Fruit fly (Drosophila melanogaster) whole organism, embryonic: ENCODE results near the gene CG45045.
A peak's percentile ranks its signal among the peaks of the same experiment; 100 is the strongest.

ENCODE experiments used
- Bdp1 ChIP-seq: fragments of 200-800 bp; sonication (Bioruptor generic); optimal IDR thresholded peaks from 3 replicates; lab custom pipeline; 2016; ENCODE audit warnings: missing biosample characterization, missing genetic modification characterization
- CG10543 ChIP-seq: fragments of 200-800 bp; sonication (Bioruptor generic); optimal IDR thresholded peaks from 3 replicates; lab custom pipeline; 2017; ENCODE audit warnings: missing biosample characterization, mild to moderate bottlenecking, missing genetic modification characterization, moderate library complexity
- CG11093 ChIP-seq: fragments of 200-800 bp; sonication (Bioruptor generic); IDR thresholded peaks from 3 replicates; pipeline ENCODE4 v1.3.6; 2022; ENCODE audit warnings: missing biosample characterization, missing genetic modification characterization
- CG11696 ChIP-seq: fragments of 200-800 bp; sonication (Bioruptor generic); IDR thresholded peaks from 2 replicates; pipeline ENCODE4 v1.3.6; 2022; ENCODE audit warnings: missing biosample characterization, missing genetic modification characterization
- CG12071 ChIP-seq: fragments of 200-800 bp; sonication (Bioruptor generic); optimal IDR thresholded peaks from 3 replicates; lab custom pipeline; 2018; ENCODE audit warnings: missing biosample characterization, mild to moderate bottlenecking, missing genetic modification characterization
- CG13123 ChIP-seq: fragments of 200-800 bp; sonication (Bioruptor generic); optimal IDR thresholded peaks from 2 replicates; lab custom pipeline; 2016; ENCODE audit warnings: missing biosample characterization, missing genetic modification characterization
- CG13296 ChIP-seq: fragments of 200-800 bp; sonication (Bioruptor generic); optimal IDR thresholded peaks from 3 replicates; lab custom pipeline; 2018; ENCODE audit warnings: missing biosample characterization, mild to moderate bottlenecking, missing genetic modification characterization
- CG16815 ChIP-seq: fragments of 200-800 bp; sonication (Bioruptor generic); optimal IDR thresholded peaks from 3 replicates; lab custom pipeline; 2017; ENCODE audit warnings: missing biosample characterization, mild to moderate bottlenecking, missing genetic modification characterization
- CG17612 ChIP-seq: fragments of 200-800 bp; sonication (Bioruptor generic); IDR thresholded peaks from 2 replicates; pipeline ENCODE4 v1.3.6; 2022; ENCODE audit warnings: missing biosample characterization, missing genetic modification characterization
- CG17802 ChIP-seq: fragments of 200-800 bp; sonication (Bioruptor generic); optimal IDR thresholded peaks from 2 replicates; lab custom pipeline; 2018; ENCODE audit warnings: missing biosample characterization, mild to moderate bottlenecking, missing genetic modification characterization, moderate library complexity
- CG18599 ChIP-seq: fragments of 200-800 bp; sonication (Bioruptor generic); optimal IDR thresholded peaks from 3 replicates; lab custom pipeline; 2017; ENCODE audit warnings: missing biosample characterization, missing genetic modification characterization, mild to moderate bottlenecking, moderate library complexity, missing genetic modification reagents
- CG2202 ChIP-seq: fragments of 200-800 bp; sonication (Bioruptor generic); optimal IDR thresholded peaks from 2 replicates; lab custom pipeline; 2018; ENCODE audit warnings: missing biosample characterization, mild to moderate bottlenecking, missing genetic modification characterization
- CG3163 ChIP-seq: fragments of 200-800 bp; sonication (Bioruptor generic); optimal IDR thresholded peaks from 3 replicates; lab custom pipeline; 2016; ENCODE audit warnings: missing biosample characterization, missing genetic modification characterization
- CG32767 ChIP-seq: fragments of 200-800 bp; sonication (Bioruptor generic); IDR thresholded peaks from 2 replicates; pipeline ENCODE4 v1.3.6; 2022; ENCODE audit warnings: missing biosample characterization, missing genetic modification characterization
- CG4328 ChIP-seq: fragments of 200-800 bp; sonication (Bioruptor generic); optimal IDR thresholded peaks from 3 replicates; lab custom pipeline; 2017; ENCODE audit warnings: missing biosample characterization, missing genetic modification reagents, missing genetic modification characterization
- CG4360 ChIP-seq: fragments of 200-800 bp; sonication (Bioruptor generic); IDR thresholded peaks from 2 replicates; pipeline ENCODE4 v1.3.6; 2022; ENCODE audit warnings: missing biosample characterization, missing genetic modification characterization
- CG4424 ChIP-seq: fragments of 200-800 bp; sonication (Bioruptor generic); optimal IDR thresholded peaks from 3 replicates; lab custom pipeline; 2016; ENCODE audit warnings: missing biosample characterization, missing genetic modification characterization
- CG4730 ChIP-seq: fragments of 200-800 bp; sonication (Bioruptor generic); IDR thresholded peaks from 2 replicates; pipeline ENCODE4 v1.3.6; 2022; ENCODE audit warnings: missing biosample characterization, missing genetic modification characterization
- CG5180 ChIP-seq: fragments of 200-800 bp; sonication (Bioruptor generic); optimal IDR thresholded peaks from 3 replicates; lab custom pipeline; 2017; ENCODE audit warnings: missing biosample characterization, missing genetic modification characterization, mild to moderate bottlenecking, moderate library complexity, missing genetic modification reagents
- CG5245 ChIP-seq: fragments of 200-800 bp; sonication (Bioruptor generic); optimal IDR thresholded peaks from 3 replicates; lab custom pipeline; 2016; ENCODE audit warnings: missing biosample characterization, missing genetic modification characterization
- CG7271 ChIP-seq: fragments of 200-800 bp; sonication (Bioruptor generic); optimal IDR thresholded peaks from 2 replicates; lab custom pipeline; 2018; ENCODE audit warnings: missing biosample characterization, mild to moderate bottlenecking, missing genetic modification characterization, moderate library complexity
- CG8089 ChIP-seq: fragments of 200-800 bp; sonication (Bioruptor generic); optimal IDR thresholded peaks from 3 replicates; lab custom pipeline; 2016; ENCODE audit warnings: missing biosample characterization, missing genetic modification characterization
- CG8359 ChIP-seq: fragments of 200-800 bp; sonication (Bioruptor generic); optimal IDR thresholded peaks from 2 replicates; lab custom pipeline; 2017; ENCODE audit warnings: missing biosample characterization, mild to moderate bottlenecking, missing genetic modification characterization, borderline replicate concordance
- CG8924 ChIP-seq: fragments of 200-800 bp; optimal IDR thresholded peaks from 3 replicates; lab custom pipeline; 2019; ENCODE audit warnings: missing biosample characterization, mild to moderate bottlenecking, missing genetic modification characterization, moderate library complexity
- CoRest ChIP-seq: fragments of 200-800 bp; sonication (Bioruptor generic); optimal IDR thresholded peaks from 3 replicates; lab custom pipeline; 2018; ENCODE audit warnings: missing biosample characterization, mild to moderate bottlenecking, missing genetic modification characterization, moderate library complexity
- Drgx ChIP-seq: fragments of 200-800 bp; sonication (Bioruptor generic); IDR thresholded peaks from 2 replicates; pipeline ENCODE4 v1.3.6; 2022; ENCODE audit warnings: missing biosample characterization, missing genetic modification characterization
- E2f1 ChIP-seq: fragments of 200-800 bp; sonication (Bioruptor generic); IDR thresholded peaks from 2 replicates; pipeline ENCODE4 v1.3.6; 2022; ENCODE audit warnings: missing biosample characterization, missing genetic modification characterization
- Ets65A ChIP-seq: fragments of 200-800 bp; sonication (Bioruptor generic); peaks from one replicate; lab custom pipeline; 2016; ENCODE audit warnings: missing biosample characterization, missing genetic modification characterization
- Fer1 ChIP-seq: fragments of 200-800 bp; sonication (Bioruptor generic); optimal IDR thresholded peaks from 2 replicates; lab custom pipeline; 2017; ENCODE audit warnings: missing biosample characterization, mild to moderate bottlenecking, missing genetic modification characterization
- MTF-1 ChIP-seq: fragments of 200-800 bp; sonication (Bioruptor generic); optimal IDR thresholded peaks from 2 replicates; lab custom pipeline; 2018; ENCODE audit warnings: missing biosample characterization, mild to moderate bottlenecking, missing genetic modification characterization, borderline replicate concordance
- Mes4 ChIP-seq: fragments of 200-800 bp; sonication (Bioruptor generic); optimal IDR thresholded peaks from 2 replicates; lab custom pipeline; 2016; ENCODE audit warnings: missing biosample characterization, missing genetic modification characterization
- Oli ChIP-seq: fragments of 200-800 bp; sonication (Bioruptor generic); optimal IDR thresholded peaks from 2 replicates; lab custom pipeline; 2018; ENCODE audit warnings: missing biosample characterization, mild to moderate bottlenecking, missing genetic modification characterization, moderate library complexity
- PHDP ChIP-seq: fragments of 200-800 bp; sonication (Bioruptor generic); optimal IDR thresholded peaks from 3 replicates; lab custom pipeline; 2018; ENCODE audit warnings: missing biosample characterization, mild to moderate bottlenecking, missing genetic modification characterization, moderate library complexity
- Pdp1 ChIP-seq, 2 experiments: fragments of 200-800 bp; sonication (Bioruptor generic); optimal IDR thresholded peaks; 3 replicates each; lab custom pipeline; 2016; ENCODE audit warnings: missing biosample characterization in 2 of 2, missing genetic modification characterization in 2 of 2, mild to moderate bottlenecking in 1 of 2, moderate library complexity in 1 of 2
- Poxn ChIP-seq: fragments of 200-800 bp; sonication (Bioruptor generic); IDR thresholded peaks from 2 replicates; pipeline ENCODE4 v1.3.6; 2022; ENCODE audit warnings: missing biosample characterization, missing genetic modification characterization
- Ptx1 ChIP-seq: fragments of 200-800 bp; sonication (Bioruptor generic); IDR thresholded peaks from 2 replicates; pipeline ENCODE4 v1.3.6; 2022; ENCODE audit warnings: missing biosample characterization, missing genetic modification characterization
- Rx ChIP-seq: fragments of 200-800 bp; sonication (Bioruptor generic); IDR thresholded peaks from 2 replicates; pipeline ENCODE4 v1.3.6; 2022; ENCODE audit warnings: missing biosample characterization, missing genetic modification characterization
- YL-1 ChIP-seq: fragments of 200-800 bp; sonication (Bioruptor generic); optimal IDR thresholded peaks from 3 replicates; lab custom pipeline; 2017; ENCODE audit warnings: missing biosample characterization, mild to moderate bottlenecking, missing genetic modification characterization
- bbx ChIP-seq: fragments of 200-800 bp; sonication (Bioruptor generic); IDR thresholded peaks from 2 replicates; pipeline ENCODE4 v1.3.6; 2022; ENCODE audit warnings: missing biosample characterization, missing genetic modification characterization; ENCODE audit not compliant: partially characterized antibody
- chm ChIP-seq: fragments of 200-800 bp; sonication (Bioruptor generic); IDR thresholded peaks from 2 replicates; pipeline ENCODE4 v1.3.6; 2022; ENCODE audit warnings: missing biosample characterization, missing genetic modification characterization
- en ChIP-seq: fragments of 200-800 bp; sonication (Bioruptor generic); optimal IDR thresholded peaks from 2 replicates; lab custom pipeline; 2016; ENCODE audit warnings: missing biosample characterization, missing genetic modification characterization
- inv ChIP-seq: fragments of 200-800 bp; sonication (Bioruptor generic); IDR thresholded peaks from 2 replicates; pipeline ENCODE4 v1.3.6; 2022; ENCODE audit warnings: missing biosample characterization, missing genetic modification characterization; ENCODE audit not compliant: partially characterized antibody
- kni ChIP-seq: fragments of 200-800 bp; sonication (Bioruptor generic); optimal IDR thresholded peaks from 3 replicates; lab custom pipeline; 2017; ENCODE audit warnings: mild to moderate bottlenecking, missing biosample characterization, missing genetic modification reagents, missing genetic modification characterization
- shn ChIP-seq: fragments of 200-800 bp; sonication (Bioruptor generic); optimal IDR thresholded peaks from 3 replicates; lab custom pipeline; 2016; ENCODE audit warnings: missing biosample characterization, missing genetic modification characterization
- sug ChIP-seq: fragments of 200-800 bp; optimal IDR thresholded peaks from 2 replicates; lab custom pipeline; 2019; ENCODE audit warnings: missing biosample characterization, mild to moderate bottlenecking, missing genetic modification characterization, moderate library complexity
- tin ChIP-seq: fragments of 200-800 bp; sonication (Bioruptor generic); optimal IDR thresholded peaks from 3 replicates; lab custom pipeline; 2016; ENCODE audit warnings: missing biosample characterization, missing genetic modification characterization
- twi ChIP-seq: fragments of 200-800 bp; optimal IDR thresholded peaks from 2 replicates; lab custom pipeline; 2019; ENCODE audit warnings: missing biosample characterization, mild to moderate bottlenecking, missing genetic modification characterization, moderate library complexity
- vfl ChIP-seq: fragments of 200-800 bp; sonication (Bioruptor generic); optimal IDR thresholded peaks from 2 replicates; lab custom pipeline; 2016; ENCODE audit warnings: missing biosample characterization, missing genetic modification characterization
- zen ChIP-seq: fragments of 200-800 bp; sonication (Bioruptor generic); optimal IDR thresholded peaks from 3 replicates; lab custom pipeline; 2018; ENCODE audit warnings: missing biosample characterization, mild to moderate bottlenecking, missing genetic modification characterization, moderate library complexity
- zen2 ChIP-seq: fragments of 200-800 bp; sonication (Bioruptor generic); IDR thresholded peaks from 3 replicates; pipeline ENCODE4 v1.3.6; 2022; ENCODE audit warnings: missing biosample characterization, missing genetic modification characterization; ENCODE audit not compliant: partially characterized antibody

CG45045 gene

DNA sequence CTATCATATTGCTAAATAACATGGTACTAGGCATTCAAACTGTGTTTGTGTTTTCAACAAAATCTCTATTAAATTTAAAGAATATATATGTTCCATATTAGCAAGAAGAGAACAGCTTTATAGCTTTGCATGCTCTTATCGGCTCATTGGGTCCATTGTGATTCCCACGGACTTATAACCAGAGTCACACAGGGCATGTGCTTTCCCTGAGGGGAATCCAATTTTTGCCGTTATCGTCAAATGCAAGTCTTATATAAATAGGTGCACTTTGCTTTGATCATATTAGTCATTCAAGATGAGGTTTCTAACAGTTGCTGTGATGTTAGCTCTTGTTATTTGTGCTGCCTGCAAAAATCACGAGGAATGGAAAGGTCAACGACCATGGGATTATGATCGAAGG is at the start of gene CG45045:
Gene CG45045, plus strand, starts transcription at position 294 of the 400 bp plus-strand sequence.
- TF ChIP-seq Ets65A (GFP tag; lab: Kevin White, UChicago) (peak; percentile 70), CG4730 (no peak)
- TF ChIP-seq, all 482 proteins: peak for 1

- TF ChIP-seq CG11696 (GFP tag; lab: Robert Waterston, UW) = no peak
- no peak for TF ChIP-seq CG17802 (tag; lab: Kevin White, UChicago)
- TF ChIP-seq Drgx = 0 out of 2 replicates have a peak, but pooled peaks have one; percentile 8
- TF ChIP-seq CG17612 = no peak
- TF ChIP-seq Ptx1 (GFP tag; lab: Robert Waterston, UW) = no peak
- no peak for TF ChIP-seq MTF-1 (GFP tag; lab: Kevin White, UChicago)
- no peak for TF ChIP-seq CG4328 (GFP tag; lab: Kevin White, UChicago)
- TF ChIP-seq CG5245 (GFP tag; lab: Kevin White, UChicago) = no peak
- no peak for TF ChIP-seq CG11093 (GFP tag; lab: Robert Waterston, UW)
- peak; percentile 99 for TF ChIP-seq Bdp1 (GFP tag; lab: Kevin White, UChicago)
- TF ChIP-seq inv (GFP tag; lab: Robert Waterston, UW) = 0 out of 2 replicates have a peak, but pooled peaks have one; percentile 57
- no peak for TF ChIP-seq zen (tag; lab: Kevin White, UChicago)
- no peak for TF ChIP-seq E2f1 (GFP tag; lab: Robert Waterston, UW)
- TF ChIP-seq Pdp1 (GFP tag; optimal IDR thresholded peaks at IDR 0.05; lab: Kevin White, UChicago) = peak in 1 of 2 experiments; percentile 55
- TF ChIP-seq CG10543 (GFP tag; lab: Kevin White, UChicago) = no peak
- TF ChIP-seq vfl (GFP tag; lab: Kevin White, UChicago) = no peak
- no peak for TF ChIP-seq CG7271 (tag; lab: Kevin White, UChicago)
- TF ChIP-seq CG32767 (GFP tag; lab: Robert Waterston, UW) = no peak
- no peak for TF ChIP-seq CG8924
- no peak for TF ChIP-seq YL-1
- no peak for TF ChIP-seq Mes4 (GFP tag; lab: Kevin White, UChicago)
- TF ChIP-seq sug (tag; lab: Kevin White, UChicago) = no peak
- no peak for TF ChIP-seq CG4360 (GFP tag; lab: Robert Waterston, UW)
- no peak for TF ChIP-seq CoRest
- no peak for TF ChIP-seq CG8089 (GFP tag; lab: Kevin White, UChicago)
- TF ChIP-seq PHDP (tag; lab: Kevin White, UChicago) = no peak
- no peak for TF ChIP-seq CG18599 (GFP tag; lab: Kevin White, UChicago)
- no peak for TF ChIP-seq shn
- TF ChIP-seq CG2202 = no peak
- no peak for TF ChIP-seq CG4424 (GFP tag; lab: Kevin White, UChicago)
- TF ChIP-seq Oli (tag; lab: Kevin White, UChicago) = no peak
- TF ChIP-seq CG5180 (GFP tag; lab: Kevin White, UChicago) = no peak
- TF ChIP-seq zen2 = peak; percentile 56; the same call in 2 of the 3 replicates
- TF ChIP-seq CG16815 = no peak
- TF ChIP-seq CG13296 (GFP tag; lab: Kevin White, UChicago) = no peak
- no peak for TF ChIP-seq Fer1 (GFP tag; lab: Kevin White, UChicago)
- no peak for TF ChIP-seq CG3163 (GFP tag; lab: Kevin White, UChicago)
- no peak for TF ChIP-seq kni (GFP tag; lab: Kevin White, UChicago)
- TF ChIP-seq bbx = peak; percentile 80
- no peak for TF ChIP-seq CG12071 (GFP tag; lab: Kevin White, UChicago)
- no peak for TF ChIP-seq CG8359 (GFP tag; lab: Kevin White, UChicago)
- TF ChIP-seq en (GFP tag; lab: Kevin White, UChicago) = no peak
- TF ChIP-seq twi (tag; lab: Kevin White, UChicago) = no peak
- no peak for TF ChIP-seq Poxn (GFP tag; lab: Robert Waterston, UW)
- no peak for TF ChIP-seq chm
- TF ChIP-seq Rx (GFP tag; lab: Robert Waterston, UW) = no peak
- TF ChIP-seq CG13123 = no peak
- TF ChIP-seq tin (GFP tag; lab: Kevin White, UChicago) = no peak
Observed at dm6 chr3R:17617976-17618308, 49.4 kb upstream of the CG45045 start.
